Fruit fly (Drosophila melanogaster): ENCODE measurements around the gene Alg13.
A peak's percentile ranks its signal among the peaks of the same experiment; 100 is the strongest.

The Alg13 gene

dm6 chr3R:29130902-29131621 lies 7.3 kb downstream of the Alg13 start, which contains the start of the genes dgt6 and Vha100-1:
Gene dgt6 (minus strand): TSS chr3R:29130972.
Gene Vha100-1 (plus strand): TSS chr3R:29131193.
- TF ChIP-seq CG11617 (GFP tag; optimal IDR thresholded peaks at IDR 0.05) (no peak), bab1 (GFP tag; optimal IDR thresholded peaks at IDR 0.05) (peak; percentile 37), CG14711 (tag; optimal IDR thresholded peaks at IDR 0.05) (peak; percentile 89), CG33017 (tag; optimal IDR thresholded peaks at IDR 0.05) (peak; percentile 5), pad (GFP tag; optimal IDR thresholded peaks at IDR 0.05) (peak; percentile 24), CG12768 (GFP tag; optimal IDR thresholded peaks at IDR 0.05) (peak; percentile 30), CG7101 (tag; optimal IDR thresholded peaks at IDR 0.05) (peak; percentile 30), Crg-1 (GFP tag; optimal IDR thresholded peaks at IDR 0.05) (no peak), Mnt (GFP tag; optimal IDR thresholded peaks at IDR 0.05) (peak; percentile 10), CG1620 (GFP tag; optimal IDR thresholded peaks at IDR 0.05) (no peak)

dm6 chr3R:29124128-29124527 lies 14.2 kb downstream of the Alg13 start:
- TF ChIP-seq CG14711 (tag; optimal IDR thresholded peaks at IDR 0.05) (peak; percentile 72), cic (GFP tag; optimal IDR thresholded peaks at IDR 0.05) (no peak), Crg-1 (GFP tag; optimal IDR thresholded peaks at IDR 0.05) (peak; percentile 23), pad (GFP tag; optimal IDR thresholded peaks at IDR 0.05) (peak; percentile 88), tj (GFP tag; optimal IDR thresholded peaks at IDR 0.05) (no peak), cnc (optimal IDR thresholded peaks at IDR 0.05) (no peak), Mnt (GFP tag; optimal IDR thresholded peaks at IDR 0.05) (peak; percentile 18), CG33017 (tag; optimal IDR thresholded peaks at IDR 0.05) (peak; percentile 74), CG7101 (tag; optimal IDR thresholded peaks at IDR 0.05) (peak; percentile 81), CG11617 (GFP tag; optimal IDR thresholded peaks at IDR 0.05) (peak; percentile 4), CG7045 (GFP tag; optimal IDR thresholded peaks at IDR 0.05) (peak; percentile 16), ovo (GFP tag; optimal IDR thresholded peaks at IDR 0.05) (no peak), bab1 (GFP tag; optimal IDR thresholded peaks at IDR 0.05) (peak; percentile 65)

- peak; percentile 68 for TF ChIP-seq ovo (GFP tag; optimal IDR thresholded peaks at IDR 0.05)
- peak; percentile 88 for TF ChIP-seq Clk (GFP tag; optimal IDR thresholded peaks at IDR 0.05)
- peak; percentile 66 for TF ChIP-seq pad (GFP tag; optimal IDR thresholded peaks at IDR 0.05)
- peak; percentile 84 for TF ChIP-seq Mnt (GFP tag; optimal IDR thresholded peaks at IDR 0.05)
- peak; percentile 95 for TF ChIP-seq tj (GFP tag; optimal IDR thresholded peaks at IDR 0.05)
- peak; percentile 71 for TF ChIP-seq CG7045 (GFP tag; optimal IDR thresholded peaks at IDR 0.05)
- TF ChIP-seq toe (GFP tag; optimal IDR thresholded peaks at IDR 0.05) = peak; percentile 92
- TF ChIP-seq bab1 (GFP tag; optimal IDR thresholded peaks at IDR 0.05) = peak; percentile 77
- TF ChIP-seq cic (GFP tag; optimal IDR thresholded peaks at IDR 0.05) = peak; percentile 65
- TF ChIP-seq CG12768 (GFP tag; optimal IDR thresholded peaks at IDR 0.05) = peak; percentile 59
- peak; percentile 76 for TF ChIP-seq CG11617 (GFP tag; optimal IDR thresholded peaks at IDR 0.05)
- no peak for TF ChIP-seq kay (GFP tag; ENCODE audit: borderline replicate concordance)
- peak; percentile 87 for TF ChIP-seq Hr96 (GFP tag; optimal IDR thresholded peaks at IDR 0.05)
- peak; percentile 70 for TF ChIP-seq CG7101 (tag; optimal IDR thresholded peaks at IDR 0.05)
- peak; percentile 76 for TF ChIP-seq CG1620 (GFP tag; optimal IDR thresholded peaks at IDR 0.05)
- no peak for TF ChIP-seq CG5204 (GFP tag; optimal IDR thresholded peaks at IDR 0.05)
- no peak for TF ChIP-seq cnc (optimal IDR thresholded peaks at IDR 0.05)
- peak; percentile 30 for TF ChIP-seq CG14711 (tag; optimal IDR thresholded peaks at IDR 0.05)
- TF ChIP-seq Crg-1 (GFP tag; optimal IDR thresholded peaks at IDR 0.05) = peak; percentile 75
- peak; percentile 45 for TF ChIP-seq CG33017 (tag; optimal IDR thresholded peaks at IDR 0.05)
Measured at dm6 chr3R:29122817-29123611, 15.4 kb downstream of the Alg13 start, which contains the start of the genes yem and Ctl2. Gene yem (minus strand): TSS chr3R:29122879. Gene Ctl2 (plus strand): TSS chr3R:29123370.

dm6 chr3R:29116167-29116725 lies 22.1 kb downstream of the Alg13 start, which contains the start of gene Atg14:
Gene Atg14 (plus strand): TSS chr3R:29116391.
- TF ChIP-seq Mnt (GFP tag; optimal IDR thresholded peaks at IDR 0.05) (peak; percentile 58), CG7045 (GFP tag; optimal IDR thresholded peaks at IDR 0.05) (no peak), Crg-1 (GFP tag; optimal IDR thresholded peaks at IDR 0.05) (peak; percentile 40), tj (GFP tag; optimal IDR thresholded peaks at IDR 0.05) (no peak), Hr96 (GFP tag; optimal IDR thresholded peaks at IDR 0.05) (peak; percentile 40), CG7101 (tag; optimal IDR thresholded peaks at IDR 0.05) (peak; percentile 57), kay (GFP tag; ENCODE audit: borderline replicate concordance) (no peak), CG33017 (tag; optimal IDR thresholded peaks at IDR 0.05) (peak; percentile 12), Clk (GFP tag; optimal IDR thresholded peaks at IDR 0.05) (no peak), toe (GFP tag; optimal IDR thresholded peaks at IDR 0.05) (no peak), CG14711 (tag; optimal IDR thresholded peaks at IDR 0.05) (peak; percentile 34), cic (GFP tag; optimal IDR thresholded peaks at IDR 0.05) (peak; percentile 37), CG5204 (GFP tag; optimal IDR thresholded peaks at IDR 0.05) (no peak), CG12768 (GFP tag; optimal IDR thresholded peaks at IDR 0.05) (peak; percentile 44), ovo (GFP tag; optimal IDR thresholded peaks at IDR 0.05) (no peak), CG1620 (GFP tag; optimal IDR thresholded peaks at IDR 0.05) (peak; percentile 12), pad (GFP tag; optimal IDR thresholded peaks at IDR 0.05) (peak; percentile 52), CG11617 (GFP tag; optimal IDR thresholded peaks at IDR 0.05) (no peak), bab1 (GFP tag; optimal IDR thresholded peaks at IDR 0.05) (peak; percentile 47), cnc (optimal IDR thresholded peaks at IDR 0.05) (no peak)

dm6 chr3R:29113392-29113791 lies 25.0 kb downstream of the Alg13 start:
- TF ChIP-seq CG14711 (tag; optimal IDR thresholded peaks at IDR 0.05) = no peak
- TF ChIP-seq CG7045 (GFP tag; optimal IDR thresholded peaks at IDR 0.05) = no peak
- no peak for TF ChIP-seq cnc (optimal IDR thresholded peaks at IDR 0.05)
- no peak for TF ChIP-seq CG5204 (GFP tag; optimal IDR thresholded peaks at IDR 0.05)
- no peak for TF ChIP-seq Hr96 (GFP tag; optimal IDR thresholded peaks at IDR 0.05)
- TF ChIP-seq Clk (GFP tag; optimal IDR thresholded peaks at IDR 0.05) = no peak
- no peak for TF ChIP-seq pad (GFP tag; optimal IDR thresholded peaks at IDR 0.05)
- TF ChIP-seq kay (GFP tag; ENCODE audit: borderline replicate concordance) = no peak
- no peak for TF ChIP-seq ovo (GFP tag; optimal IDR thresholded peaks at IDR 0.05)
- no peak for TF ChIP-seq CG11617 (GFP tag; optimal IDR thresholded peaks at IDR 0.05)
- TF ChIP-seq CG33017 (tag; optimal IDR thresholded peaks at IDR 0.05) = no peak

All from whole organism, adult.